Worm (Caenorhabditis elegans) whole organism, late embryonic: ENCODE measurements around the gene nrf-6.

ENCODE experiments used
- F13H6.1 ChIP-seq: sonication (generic microtip); optimal IDR thresholded peaks from 2 replicates; lab custom pipeline; 2016; ENCODE audit warnings: missing genetic modification characterization, missing compliant biosample characterization
- nhr-232 ChIP-seq: sonication (generic microtip); optimal IDR thresholded peaks from 2 replicates; lab custom pipeline; 2016; ENCODE audit warnings: missing genetic modification characterization, missing compliant biosample characterization

DNA sequence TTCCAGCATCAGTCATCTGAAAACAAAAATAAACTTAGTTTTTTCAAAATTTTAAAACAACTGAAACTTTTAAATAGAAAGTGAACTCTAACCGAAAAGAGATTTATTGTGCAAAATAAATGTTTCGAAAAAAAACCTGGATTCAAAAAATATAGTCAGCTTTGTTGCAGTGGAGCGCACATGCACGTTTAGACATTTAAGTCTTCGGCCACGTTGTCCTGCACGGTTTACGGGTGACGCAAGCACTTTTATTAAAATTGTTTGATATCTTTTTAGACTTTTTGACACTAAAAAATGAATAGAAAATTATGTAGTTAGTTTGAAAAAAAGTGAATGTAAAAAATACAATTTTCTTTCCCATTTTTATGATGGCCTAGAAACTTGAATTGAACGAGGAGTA lies 6.9 kb upstream of the nrf-6 start, which contains the start of the genes ubh-4 and algn-6:
- TF ChIP-seq F13H6.1 (tag; lab: Kevin White, UChicago) = no peak
- no peak for TF ChIP-seq nhr-232
